Worm (Caenorhabditis elegans) whole organism, L2 larva: ENCODE results near the gene T05B11.4.

Experiments used
- C34F6.9 ChIP-seq: fragments of 150-350 bp; optimal IDR thresholded peaks from 2 replicates; lab custom pipeline; 2014; ENCODE audit warnings: missing biosample characterization, missing genetic modification characterization
- F13H6.1 ChIP-seq: sonication (generic microtip); optimal IDR thresholded peaks from 2 replicates; lab custom pipeline; 2016; ENCODE audit warnings: missing genetic modification characterization, missing compliant biosample characterization
- R02D3.7 ChIP-seq: fragments of 150-350 bp; optimal IDR thresholded peaks from 2 replicates; lab custom pipeline; 2014; ENCODE audit warnings: missing biosample characterization, missing genetic modification characterization
- Y55F3AM.14 ChIP-seq: fragments of 200-800 bp; sonication (Bioruptor generic); optimal IDR thresholded peaks from 2 replicates; lab custom pipeline; 2018; ENCODE audit warnings: mild to moderate bottlenecking, missing genetic modification characterization, missing compliant biosample characterization
- ZK546.5 ChIP-seq: sonication (generic microtip); optimal IDR thresholded peaks from 2 replicates; lab custom pipeline; 2017; ENCODE audit warnings: missing biosample characterization, missing genetic modification characterization
- alr-1 ChIP-seq: fragments of 150-350 bp; optimal IDR thresholded peaks from 2 replicates; lab custom pipeline; 2014; ENCODE audit warnings: missing biosample characterization, missing genetic modification characterization
- aly-2 ChIP-seq: fragments of 150-350 bp; optimal IDR thresholded peaks from 2 replicates; lab custom pipeline; 2014; ENCODE audit warnings: missing biosample characterization, missing genetic modification characterization
- ama-1 ChIP-seq: fragments of 150-350 bp; optimal IDR thresholded peaks from 2 replicates; lab custom pipeline; 2018; ENCODE audit warnings: inconsistent platforms
- blmp-1 ChIP-seq: sonication (generic microtip); optimal IDR thresholded peaks from 2 replicates; lab custom pipeline; 2017; ENCODE audit warnings: missing genetic modification characterization, mild to moderate bottlenecking, missing compliant biosample characterization, antibody characterized with exemption, moderate library complexity; ENCODE audit not compliant: insufficient read depth
- ceh-16 ChIP-seq: fragments of 150-350 bp; optimal IDR thresholded peaks from 2 replicates; lab custom pipeline; 2014; ENCODE audit warnings: missing biosample characterization, missing genetic modification characterization
- ceh-82 ChIP-seq: fragments of 150-350 bp; optimal IDR thresholded peaks from 2 replicates; lab custom pipeline; 2014; ENCODE audit warnings: missing biosample characterization, missing genetic modification characterization
- crh-2 ChIP-seq: sonication (generic microtip); optimal IDR thresholded peaks from 2 replicates; lab custom pipeline; 2017; ENCODE audit warnings: missing biosample characterization, missing genetic modification characterization
- dmd-4 ChIP-seq: sonication (generic microtip); optimal IDR thresholded peaks from 2 replicates; lab custom pipeline; 2017; ENCODE audit warnings: missing biosample characterization, missing genetic modification characterization
- egl-27 ChIP-seq: sonication (generic microtip); optimal IDR thresholded peaks from 3 replicates; lab custom pipeline; 2017; ENCODE audit warnings: missing biosample characterization, missing genetic modification reagents, missing genetic modification characterization
- elt-1 ChIP-seq: fragments of 150-350 bp; optimal IDR thresholded peaks from 2 replicates; lab custom pipeline; 2014; ENCODE audit warnings: missing biosample characterization, missing genetic modification characterization
- elt-3 ChIP-seq: sonication (generic microtip); optimal IDR thresholded peaks from 2 replicates; lab custom pipeline; 2017; ENCODE audit warnings: missing biosample characterization, missing genetic modification characterization
- fos-1 ChIP-seq: fragments of 150-350 bp; optimal IDR thresholded peaks from 2 replicates; lab custom pipeline; 2014; ENCODE audit warnings: missing biosample characterization, missing genetic modification characterization
- gmeb-1 ChIP-seq: fragments of 150-350 bp; optimal IDR thresholded peaks from 2 replicates; lab custom pipeline; 2014; ENCODE audit warnings: missing biosample characterization, missing genetic modification characterization
- lin-11 ChIP-seq: fragments of 150-350 bp; sonication (generic microtip); optimal IDR thresholded peaks from 2 replicates; lab custom pipeline; 2014; ENCODE audit warnings: missing biosample characterization, missing genetic modification characterization, inconsistent platforms, mixed read lengths
- lin-13 ChIP-seq: fragments of 150-350 bp; optimal IDR thresholded peaks from 2 replicates; lab custom pipeline; 2014; ENCODE audit warnings: missing biosample characterization, missing genetic modification reagents, missing genetic modification characterization
- lin-39 ChIP-seq: fragments of 150-350 bp; optimal IDR thresholded peaks from 2 replicates; lab custom pipeline; 2014; ENCODE audit warnings: missing biosample characterization, missing genetic modification reagents, missing genetic modification characterization
- lsy-2 ChIP-seq, 2 experiments: fragments of 150-350 bp in 1 of 2; sonication (generic microtip) in 1 of 2; optimal IDR thresholded peaks; 2 replicates each; lab custom pipeline; 2014 to 2017; ENCODE audit warnings: missing biosample characterization in 2 of 2, missing genetic modification characterization in 2 of 2
- mab-5 ChIP-seq: fragments of 150-350 bp; optimal IDR thresholded peaks from 2 replicates; lab custom pipeline; 2014; ENCODE audit warnings: missing biosample characterization, missing genetic modification characterization
- mbf-1 ChIP-seq: sonication (generic microtip); optimal IDR thresholded peaks from 2 replicates; lab custom pipeline; 2017; ENCODE audit warnings: missing biosample characterization, missing genetic modification characterization
- mdl-1 ChIP-seq, 2 experiments: fragments of 150-350 bp in 1 of 2; sonication (generic microtip) in 1 of 2; optimal IDR thresholded peaks; 2 replicates each; lab custom pipeline; 2017; ENCODE audit warnings: missing biosample characterization in 2 of 2, missing genetic modification characterization in 2 of 2
- nhr-10 ChIP-seq: sonication (generic microtip); optimal IDR thresholded peaks from 2 replicates; lab custom pipeline; 2017; ENCODE audit warnings: missing biosample characterization, missing genetic modification characterization
- nhr-11 ChIP-seq: fragments of 150-350 bp; optimal IDR thresholded peaks from 2 replicates; lab custom pipeline; 2014; ENCODE audit warnings: missing biosample characterization, missing genetic modification characterization
- nhr-12 ChIP-seq: fragments of 150-350 bp; optimal IDR thresholded peaks from 2 replicates; lab custom pipeline; 2014; ENCODE audit warnings: missing biosample characterization, missing genetic modification characterization
- nhr-129 ChIP-seq: fragments of 150-350 bp; optimal IDR thresholded peaks from 2 replicates; lab custom pipeline; 2014; ENCODE audit warnings: missing biosample characterization, missing genetic modification characterization
- nhr-21 ChIP-seq: fragments of 150-350 bp; optimal IDR thresholded peaks from 2 replicates; lab custom pipeline; 2014; ENCODE audit warnings: missing biosample characterization, missing genetic modification characterization
- nhr-23 ChIP-seq: fragments of 150-350 bp; optimal IDR thresholded peaks from 2 replicates; lab custom pipeline; 2014; ENCODE audit warnings: missing biosample characterization, missing genetic modification reagents, missing genetic modification characterization
- nhr-237 ChIP-seq: fragments of 150-350 bp; optimal IDR thresholded peaks from 2 replicates; lab custom pipeline; 2014; ENCODE audit warnings: missing biosample characterization, missing genetic modification characterization
- nhr-25 ChIP-seq: fragments of 150-350 bp; sonication (generic microtip); optimal IDR thresholded peaks from 3 replicates; lab custom pipeline; 2014; ENCODE audit warnings: missing biosample characterization, missing genetic modification characterization
- nhr-6 ChIP-seq: fragments of 150-350 bp; optimal IDR thresholded peaks from 2 replicates; lab custom pipeline; 2014; ENCODE audit warnings: missing biosample characterization, missing genetic modification characterization
- nhr-77 ChIP-seq: fragments of 150-350 bp; optimal IDR thresholded peaks from 2 replicates; lab custom pipeline; 2014; ENCODE audit warnings: missing biosample characterization, missing genetic modification characterization
- peb-1 ChIP-seq: fragments of 150-350 bp; optimal IDR thresholded peaks from 2 replicates; lab custom pipeline; 2014; ENCODE audit warnings: missing biosample characterization, missing genetic modification characterization
- sem-4 ChIP-seq: fragments of 150-350 bp; optimal IDR thresholded peaks from 2 replicates; lab custom pipeline; 2014; ENCODE audit warnings: missing biosample characterization, missing genetic modification reagents, missing genetic modification characterization
- skn-1 ChIP-seq: sonication (generic microtip); optimal IDR thresholded peaks from 2 replicates; lab custom pipeline; 2017; ENCODE audit warnings: missing biosample characterization, missing genetic modification characterization
- sma-3 ChIP-seq: sonication (generic microtip); optimal IDR thresholded peaks from 2 replicates; lab custom pipeline; 2016; ENCODE audit warnings: missing genetic modification reagents, missing genetic modification characterization, missing compliant biosample characterization
- sma-9 ChIP-seq, 2 experiments: fragments of 150-350 bp in 1 of 2; sonication (generic microtip) in 1 of 2; optimal IDR thresholded peaks; 2 replicates each; lab custom pipeline; 2014 to 2016; ENCODE audit warnings: missing genetic modification characterization in 2 of 2, mild to moderate bottlenecking in 1 of 2, missing biosample characterization in 1 of 2, missing compliant biosample characterization in 1 of 2, missing genetic modification reagents in 1 of 2, moderate library complexity in 1 of 2
- snpc-4 ChIP-seq: fragments of 150-350 bp; optimal IDR thresholded peaks from 2 replicates; lab custom pipeline; 2014; ENCODE audit warnings: missing biosample characterization, missing genetic modification characterization
- unc-39 ChIP-seq: fragments of 150-350 bp; optimal IDR thresholded peaks from 2 replicates; lab custom pipeline; 2014; ENCODE audit warnings: missing biosample characterization, missing genetic modification characterization
- unc-55 ChIP-seq: fragments of 150-350 bp; sonication (generic microtip); optimal IDR thresholded peaks from 3 replicates; lab custom pipeline; 2014; ENCODE audit warnings: missing biosample characterization, missing genetic modification reagents, missing genetic modification characterization
- unc-62 ChIP-seq: fragments of 150-350 bp; optimal IDR thresholded peaks from 2 replicates; lab custom pipeline; 2014; ENCODE audit warnings: missing biosample characterization, missing genetic modification reagents, missing genetic modification characterization
- zag-1 ChIP-seq: fragments of 150-350 bp; optimal IDR thresholded peaks from 2 replicates; lab custom pipeline; 2014; ENCODE audit warnings: missing biosample characterization, missing genetic modification characterization
- ztf-1 ChIP-seq: fragments of 200-800 bp; sonication (Bioruptor generic); conservative IDR thresholded peaks from 2 replicates; pipeline ENCODE4 v1.3.6; 2022; ENCODE audit warnings: missing genetic modification characterization, missing compliant biosample characterization
- ztf-11 ChIP-seq: sonication (generic microtip); optimal IDR thresholded peaks from 2 replicates; lab custom pipeline; 2017; ENCODE audit warnings: missing biosample characterization, missing genetic modification characterization
- ztf-4 ChIP-seq: fragments of 150-350 bp; optimal IDR thresholded peaks from 2 replicates; lab custom pipeline; 2014; ENCODE audit warnings: missing biosample characterization, missing genetic modification characterization

The T05B11.4 gene

ce11 chrV:7760174-7760573 is 5.7 kb upstream of the T05B11.4 start, which contains the start of gene hint-3:
hint-3 (plus strand) TSS chrV:7760474.
- TF ChIP-seq alr-1 (tag; lab: Kevin White, UChicago) (no peak), crh-2 (tag; lab: Kevin White, UChicago) (no peak), nhr-237 (no peak), nhr-12 (tag; lab: Kevin White, UChicago) (no peak), fos-1 (tag; lab: Kevin White, UChicago) (peak; percentile 34)

DNA sequence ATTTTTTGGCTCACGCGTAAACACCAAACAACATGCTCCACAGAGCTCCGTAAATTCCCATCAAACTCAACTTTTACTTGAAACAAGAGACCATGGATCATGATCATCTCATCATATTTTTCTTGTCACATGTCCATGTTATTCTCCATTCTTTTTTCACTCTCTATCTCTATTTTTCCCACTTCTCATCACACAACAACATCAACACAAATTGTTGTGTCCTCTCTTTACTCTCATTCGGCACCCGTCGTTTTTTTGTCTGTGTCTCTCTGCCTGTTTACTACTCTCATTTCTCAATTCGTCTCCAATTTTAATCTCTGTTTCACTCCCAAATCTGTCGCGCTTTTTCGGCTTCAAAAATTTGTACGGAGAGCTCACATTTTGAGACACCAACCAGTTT is 4.8 kb upstream of the T05B11.4 start:
- TF ChIP-seq sem-4 (no peak), skn-1 (no peak), dmd-4 (no peak), ztf-11 (tag; lab: Kevin White, UChicago) (no peak), ama-1 (lab: Kevin White, UChicago) (no peak), lin-13 (GFP tag; lab: Kevin White, UChicago) (peak; percentile 26), snpc-4 (no peak), mdl-1 (tag; optimal IDR thresholded peaks at IDR 0.05; lab: Kevin White, UChicago) (peak in 1 of 2 experiments; percentile 73), ceh-82 (no peak), lin-39 (tag; lab: Kevin White, UChicago) (no peak), unc-62 (peak; percentile 24), crh-2 (tag; lab: Kevin White, UChicago) (peak; percentile 75), R02D3.7 (tag; lab: Kevin White, UChicago) (no peak), gmeb-1 (tag; lab: Kevin White, UChicago) (peak; percentile 40), nhr-77 (tag; lab: Kevin White, UChicago) (no peak), nhr-11 (no peak), nhr-12 (tag; lab: Kevin White, UChicago) (no peak), aly-2 (tag; lab: Kevin White, UChicago) (no peak), fos-1 (tag; lab: Kevin White, UChicago) (peak; percentile 23), elt-1 (no peak), nhr-23 (tag; lab: Kevin White, UChicago) (no peak), lsy-2 (tag; optimal IDR thresholded peaks at IDR 0.05; lab: Kevin White, UChicago) (peak in 1 of 2 experiments; percentile 70), peb-1 (no peak), nhr-10 (tag; lab: Kevin White, UChicago) (no peak), nhr-237 (no peak), C34F6.9 (tag; lab: Kevin White, UChicago) (peak; percentile 82), nhr-6 (tag; lab: Kevin White, UChicago) (no peak), ztf-4 (tag; lab: Kevin White, UChicago) (no peak), unc-55 (GFP tag; lab: Kevin White, UChicago) (peak; percentile 80), mab-5 (tag; lab: Kevin White, UChicago) (peak; percentile 81), nhr-21 (tag; lab: Kevin White, UChicago) (peak; percentile 12), unc-39 (tag; lab: Kevin White, UChicago) (no peak), lin-11 (tag; lab: Kevin White, UChicago) (no peak), zag-1 (peak; percentile 12), egl-27 (tag; lab: Kevin White, UChicago) (peak; percentile 60), blmp-1 (tag; lab: Kevin White, UChicago) (no peak), alr-1 (tag; lab: Kevin White, UChicago) (no peak), ztf-1 (no peak), sma-9 (GFP tag; optimal IDR thresholded peaks at IDR 0.05; lab: Kevin White, UChicago) (peak; percentile 69), sma-9 (tag; optimal IDR thresholded peaks at IDR 0.05; lab: Kevin White, UChicago) (no peak), elt-3 (tag; lab: Kevin White, UChicago) (no peak), ZK546.5 (tag; lab: Kevin White, UChicago) (no peak), sma-3 (GFP tag; lab: Kevin White, UChicago) (peak; percentile 21), Y55F3AM.14 (GFP tag; lab: Kevin White, UChicago) (no peak), F13H6.1 (tag; lab: Kevin White, UChicago) (peak; percentile 36), mbf-1 (tag; lab: Kevin White, UChicago) (no peak), nhr-25 (tag; lab: Kevin White, UChicago) (peak; percentile 24), nhr-129 (tag; lab: Kevin White, UChicago) (peak; percentile 87), ceh-16 (tag; lab: Kevin White, UChicago) (no peak)
- TF ChIP-seq, all 48 proteins: peak for 18
